Worm (Caenorhabditis elegans): ENCODE measurements around the gene gcy-6.

DNA sequence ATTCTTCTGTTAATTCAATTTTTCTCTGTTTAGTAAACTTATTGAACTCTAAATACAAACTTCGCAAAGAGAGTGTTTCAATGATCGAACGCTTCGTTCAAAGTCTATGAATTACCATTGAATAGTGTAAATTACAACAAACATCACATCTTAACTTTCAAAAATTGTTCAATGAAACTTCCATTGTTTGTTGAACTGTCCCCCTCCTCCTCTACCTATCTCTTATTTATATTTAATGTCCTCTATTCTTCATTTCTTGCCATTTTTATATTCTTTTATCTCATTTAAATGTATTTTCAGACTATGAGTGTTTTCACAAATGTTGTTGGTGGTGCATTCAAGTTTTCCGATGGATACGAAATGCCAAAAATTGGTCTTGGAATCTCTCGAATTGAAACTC lies 25.3 kb upstream of the gcy-6 start, which contains the start of gene K07C5.2:
- no peak for TF ChIP-seq pha-4 (tag; optimal IDR thresholded peaks at IDR 0.05)
- TF ChIP-seq gmeb-2 (tag; optimal IDR thresholded peaks at IDR 0.05), result no peak
- no peak for TF ChIP-seq che-1 (tag; optimal IDR thresholded peaks at IDR 0.05)
- TF ChIP-seq C38D4.7 (GFP tag; optimal IDR thresholded peaks at IDR 0.05), result no peak
- no peak for TF ChIP-seq ama-1 (optimal IDR thresholded peaks at IDR 0.05)
- TF ChIP-seq elt-2 (tag; optimal IDR thresholded peaks at IDR 0.05), result no peak
- no peak for TF ChIP-seq dmd-4 (tag; optimal IDR thresholded peaks at IDR 0.05; ENCODE audit: borderline replicate concordance)

All from whole organism, late embryonic.